Fruit fly (Drosophila melanogaster) S2 (cell line): ENCODE measurements around the gene GstD4.

Source experiments
- CG8478 ChIP-seq: fragments of >200 bp; optimal IDR thresholded peaks from 2 replicates; lab custom pipeline; 2018
- CTCF ChIP-seq, 2 experiments: fragments of >200 bp; optimal IDR thresholded peaks; 2 replicates each; lab custom pipeline; 2018

dm6 chr3R:12383036-12383435, 9.1 kb downstream of the GstD4 start, which contains the start of gene GstD11:
- TF ChIP-seq CTCF (optimal IDR thresholded peaks at IDR 0.05; lab: Kevin White, UChicago) (no peak), CG8478 (lab: Kevin White, UChicago) (no peak)
